Worm (Caenorhabditis elegans) whole organism, L3 larva: ENCODE measurements around the gene C47D12.4.

ENCODE experiments used
- R02D3.7 ChIP-seq: fragments of 150-350 bp; optimal IDR thresholded peaks from 2 replicates; lab custom pipeline; 2014; ENCODE audit warnings: missing biosample characterization, missing genetic modification characterization
- ZK546.5 ChIP-seq: sonication (generic microtip); optimal IDR thresholded peaks from 2 replicates; lab custom pipeline; 2017; ENCODE audit warnings: missing biosample characterization, missing genetic modification characterization
- aly-2 ChIP-seq: fragments of 150-350 bp; optimal IDR thresholded peaks from 2 replicates; lab custom pipeline; 2014; ENCODE audit warnings: missing biosample characterization, missing genetic modification characterization
- ama-1 ChIP-seq: fragments of 150-350 bp; optimal IDR thresholded peaks from 2 replicates; lab custom pipeline; 2018
- ceh-16 ChIP-seq: sonication (generic microtip); optimal IDR thresholded peaks from 2 replicates; lab custom pipeline; 2017; ENCODE audit warnings: missing biosample characterization, missing genetic modification characterization
- ceh-28 ChIP-seq: fragments of 150-350 bp; optimal IDR thresholded peaks from 2 replicates; lab custom pipeline; 2014; ENCODE audit warnings: missing biosample characterization, missing genetic modification reagents, missing genetic modification characterization
- ceh-82 ChIP-seq: fragments of 150-350 bp; optimal IDR thresholded peaks from 2 replicates; lab custom pipeline; 2014; ENCODE audit warnings: missing biosample characterization, missing genetic modification characterization
- ceh-9 ChIP-seq: sonication (generic microtip); optimal IDR thresholded peaks from 2 replicates; lab custom pipeline; 2018; ENCODE audit warnings: missing biosample characterization, missing genetic modification characterization
- daf-12 ChIP-seq: fragments of 150-350 bp; optimal IDR thresholded peaks from 2 replicates; lab custom pipeline; 2014; ENCODE audit warnings: missing biosample characterization, missing genetic modification reagents, missing genetic modification characterization
- egl-27 ChIP-seq: sonication (generic microtip); optimal IDR thresholded peaks from 4 replicates; lab custom pipeline; 2017; ENCODE audit warnings: missing biosample characterization, missing genetic modification reagents, missing genetic modification characterization
- egl-5 ChIP-seq: fragments of 150-350 bp; optimal IDR thresholded peaks from 2 replicates; lab custom pipeline; 2017; ENCODE audit warnings: missing biosample characterization, missing genetic modification reagents, missing genetic modification characterization, inconsistent platforms
- elt-1 ChIP-seq: fragments of 150-350 bp; optimal IDR thresholded peaks from 2 replicates; lab custom pipeline; 2014; ENCODE audit warnings: missing biosample characterization, missing genetic modification characterization
- elt-2 ChIP-seq: sonication (generic microtip); optimal IDR thresholded peaks from 2 replicates; lab custom pipeline; 2016; ENCODE audit warnings: missing genetic modification reagents, mild to moderate bottlenecking, missing genetic modification characterization, missing compliant biosample characterization
- elt-3 ChIP-seq, 3 experiments: fragments of 150-350 bp in 1 of 3; sonication (generic microtip) in 2 of 3; optimal IDR thresholded peaks; 2 replicates in 2 of 3; 4 replicates in 1 of 3; lab custom pipeline; 2014 to 2017; ENCODE audit warnings: missing biosample characterization in 3 of 3, missing genetic modification characterization in 3 of 3
- eor-1 ChIP-seq, 2 experiments: fragments of 150-350 bp; optimal IDR thresholded peaks; 2 replicates each; lab custom pipeline; 2014 to 2018; ENCODE audit warnings: missing biosample characterization in 2 of 2, missing genetic modification characterization in 2 of 2
- fkh-10 ChIP-seq: sonication (generic microtip); optimal IDR thresholded peaks from 2 replicates; lab custom pipeline; 2017; ENCODE audit warnings: missing biosample characterization, missing genetic modification reagents, missing genetic modification characterization
- fkh-2 ChIP-seq: fragments of 150-350 bp; optimal IDR thresholded peaks from 2 replicates; lab custom pipeline; 2014; ENCODE audit warnings: missing biosample characterization, missing genetic modification reagents, missing genetic modification characterization
- fos-1 ChIP-seq: fragments of 150-350 bp; optimal IDR thresholded peaks from 2 replicates; lab custom pipeline; 2014; ENCODE audit warnings: missing biosample characterization, missing genetic modification characterization
- hmg-11 ChIP-seq: sonication (generic microtip); optimal IDR thresholded peaks from 2 replicates; lab custom pipeline; 2016; ENCODE audit warnings: missing genetic modification characterization, missing compliant biosample characterization
- jun-1 ChIP-seq: fragments of 150-350 bp; optimal IDR thresholded peaks from 2 replicates; lab custom pipeline; 2014; ENCODE audit warnings: missing biosample characterization, missing genetic modification reagents, missing genetic modification characterization
- lin-15B ChIP-seq: fragments of 150-350 bp; optimal IDR thresholded peaks from 2 replicates; lab custom pipeline; 2014; ENCODE audit warnings: missing biosample characterization, missing genetic modification characterization
- lin-39 ChIP-seq: fragments of 150-350 bp; optimal IDR thresholded peaks from 2 replicates; lab custom pipeline; 2018; ENCODE audit warnings: missing biosample characterization, missing genetic modification reagents, missing genetic modification characterization
- lsy-12 ChIP-seq: sonication (generic microtip); optimal IDR thresholded peaks from 2 replicates; lab custom pipeline; 2016; ENCODE audit warnings: mild to moderate bottlenecking, missing genetic modification characterization, missing compliant biosample characterization
- mdl-1 ChIP-seq: fragments of 150-350 bp; optimal IDR thresholded peaks from 2 replicates; lab custom pipeline; 2014; ENCODE audit warnings: missing biosample characterization, missing genetic modification characterization
- mml-1 ChIP-seq: fragments of 150-350 bp; sonication (generic microtip); optimal IDR thresholded peaks from 3 replicates; lab custom pipeline; 2014; ENCODE audit warnings: missing biosample characterization, missing genetic modification characterization
- nfya-1 ChIP-seq: sonication (generic microtip); optimal IDR thresholded peaks from 2 replicates; lab custom pipeline; 2017; ENCODE audit warnings: missing genetic modification characterization, mild to moderate bottlenecking, missing compliant biosample characterization, antibody characterized with exemption, moderate library complexity; ENCODE audit not compliant: insufficient read depth
- nhr-11 ChIP-seq: fragments of 150-350 bp; optimal IDR thresholded peaks from 2 replicates; lab custom pipeline; 2014; ENCODE audit warnings: missing biosample characterization, missing genetic modification characterization
- nhr-12 ChIP-seq: fragments of 150-350 bp; optimal IDR thresholded peaks from 2 replicates; lab custom pipeline; 2014; ENCODE audit warnings: missing biosample characterization, missing genetic modification characterization
- nhr-23 ChIP-seq: fragments of 150-350 bp; optimal IDR thresholded peaks from 2 replicates; lab custom pipeline; 2014; ENCODE audit warnings: missing biosample characterization, missing genetic modification reagents, missing genetic modification characterization
- nhr-237 ChIP-seq: fragments of 150-350 bp; optimal IDR thresholded peaks from 2 replicates; lab custom pipeline; 2014; ENCODE audit warnings: missing biosample characterization, missing genetic modification characterization
- nhr-25 ChIP-seq: sonication (generic microtip); optimal IDR thresholded peaks from 2 replicates; lab custom pipeline; 2017; ENCODE audit warnings: missing biosample characterization, missing genetic modification characterization
- nhr-28 ChIP-seq: fragments of 150-350 bp; optimal IDR thresholded peaks from 2 replicates; lab custom pipeline; 2014; ENCODE audit warnings: missing biosample characterization, missing genetic modification characterization
- nhr-43 ChIP-seq: sonication (generic microtip); optimal IDR thresholded peaks from 2 replicates; lab custom pipeline; 2016; ENCODE audit warnings: mild to moderate bottlenecking, missing genetic modification characterization, missing compliant biosample characterization; ENCODE audit not compliant: poor library complexity, severe bottlenecking
- nhr-67 ChIP-seq: fragments of 150-350 bp; optimal IDR thresholded peaks from 2 replicates; lab custom pipeline; 2014; ENCODE audit warnings: missing biosample characterization, missing genetic modification characterization
- nhr-76 ChIP-seq: fragments of 150-350 bp; sonication (generic microtip); optimal IDR thresholded peaks from 5 replicates; lab custom pipeline; 2014; ENCODE audit warnings: missing biosample characterization, missing genetic modification characterization
- nhr-77 ChIP-seq: fragments of 150-350 bp; optimal IDR thresholded peaks from 2 replicates; lab custom pipeline; 2014; ENCODE audit warnings: missing biosample characterization, missing genetic modification characterization
- pha-4 ChIP-seq: fragments of 150-350 bp; optimal IDR thresholded peaks from 2 replicates; lab custom pipeline; 2014; ENCODE audit warnings: missing biosample characterization, missing genetic modification reagents, missing genetic modification characterization
- pqm-1 ChIP-seq: fragments of 150-350 bp; optimal IDR thresholded peaks from 2 replicates; lab custom pipeline; 2017; ENCODE audit warnings: missing biosample characterization, missing genetic modification characterization, inconsistent platforms
- sea-2 ChIP-seq: fragments of 150-350 bp; sonication (generic microtip); optimal IDR thresholded peaks from 4 replicates; lab custom pipeline; 2014; ENCODE audit warnings: missing biosample characterization, missing genetic modification reagents, missing genetic modification characterization
- skn-1 ChIP-seq: fragments of 150-350 bp; optimal IDR thresholded peaks from 2 replicates; lab custom pipeline; 2014; ENCODE audit warnings: missing biosample characterization, missing genetic modification characterization
- snpc-4 ChIP-seq: fragments of 150-350 bp; optimal IDR thresholded peaks from 2 replicates; lab custom pipeline; 2014; ENCODE audit warnings: missing biosample characterization, missing genetic modification characterization
- tbx-2 ChIP-seq: sonication (generic microtip); optimal IDR thresholded peaks from 2 replicates; lab custom pipeline; 2016; ENCODE audit warnings: mild to moderate bottlenecking, missing genetic modification characterization, missing compliant biosample characterization
- unc-39 ChIP-seq: sonication (generic microtip); optimal IDR thresholded peaks from 4 replicates; lab custom pipeline; 2017; ENCODE audit warnings: missing biosample characterization, missing genetic modification characterization
- unc-62 ChIP-seq: fragments of 150-350 bp; sonication (generic microtip); optimal IDR thresholded peaks from 4 replicates; lab custom pipeline; 2014; ENCODE audit warnings: missing biosample characterization, missing genetic modification reagents, missing genetic modification characterization
- zag-1 ChIP-seq: fragments of 150-350 bp; optimal IDR thresholded peaks from 2 replicates; lab custom pipeline; 2014; ENCODE audit warnings: missing biosample characterization, missing genetic modification characterization
- ztf-11 ChIP-seq: fragments of 150-350 bp; optimal IDR thresholded peaks from 2 replicates; lab custom pipeline; 2014; ENCODE audit warnings: missing biosample characterization, missing genetic modification characterization
- ztf-4 ChIP-seq: fragments of 150-350 bp; optimal IDR thresholded peaks from 2 replicates; lab custom pipeline; 2014; ENCODE audit warnings: missing biosample characterization, missing genetic modification characterization

C47D12.4 gene

DNA sequence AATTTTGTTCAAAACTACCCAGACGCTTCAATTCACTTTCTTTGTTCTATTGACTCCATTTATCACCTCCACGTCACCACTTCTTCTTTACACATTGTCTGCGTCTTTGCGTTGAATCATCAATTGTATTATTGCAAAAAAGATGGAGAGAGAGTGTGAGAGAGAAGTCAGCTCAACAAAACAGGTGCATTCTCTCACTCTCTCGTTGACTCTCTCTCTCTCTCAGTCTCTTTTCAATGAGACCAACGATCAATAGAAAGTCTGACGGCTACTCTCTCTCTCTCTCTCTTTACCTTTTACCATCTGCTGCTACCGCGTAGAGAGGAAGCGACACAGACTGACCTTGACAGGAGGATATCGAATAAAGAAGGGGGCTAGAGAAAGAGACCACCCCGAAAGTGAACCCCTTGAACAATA lies 45.8 kb upstream of the C47D12.4 start:
- TF ChIP-seq elt-2 (tag; lab: Kevin White, UChicago) (peak; percentile 38), nhr-12 (tag; lab: Kevin White, UChicago) (no peak), mml-1 (no peak), skn-1 (tag; lab: Kevin White, UChicago) (no peak), jun-1 (peak; percentile 92), pqm-1 (tag; lab: Kevin White, UChicago) (peak; percentile 85), aly-2 (tag; lab: Kevin White, UChicago) (no peak), nhr-25 (tag; lab: Kevin White, UChicago) (peak; percentile 98), zag-1 (no peak), nhr-43 (tag; lab: Kevin White, UChicago) (peak; percentile 76), elt-1 (tag; lab: Kevin White, UChicago) (peak; percentile 35), ama-1 (lab: Kevin White, UChicago) (peak; percentile 97), unc-62 (GFP tag; lab: Kevin White, UChicago) (peak; percentile 83), nhr-67 (no peak), ceh-16 (tag; lab: Kevin White, UChicago) (no peak), nhr-23 (tag; lab: Kevin White, UChicago) (peak; percentile 92), nhr-77 (tag; lab: Kevin White, UChicago) (peak; percentile 65), nhr-28 (tag; lab: Kevin White, UChicago) (no peak), nhr-11 (tag; lab: Kevin White, UChicago) (peak; percentile 88), egl-27 (tag; lab: Kevin White, UChicago) (peak; percentile 88), mdl-1 (no peak), sea-2 (no peak), R02D3.7 (peak; percentile 71), ceh-9 (no peak), pha-4 (tag; lab: Kevin White, UChicago) (peak; percentile 98), tbx-2 (tag; lab: Kevin White, UChicago) (peak; percentile 61), fkh-2 (no peak), ceh-28 (peak; percentile 91), unc-39 (tag; lab: Kevin White, UChicago) (peak; percentile 41), ceh-82 (tag; lab: Kevin White, UChicago) (peak; percentile 56), daf-12 (tag; lab: Kevin White, UChicago) (no peak), ztf-11 (tag; lab: Kevin White, UChicago) (no peak), nhr-76 (no peak), fos-1 (tag; lab: Kevin White, UChicago) (peak; percentile 76), lin-15B (tag; lab: Kevin White, UChicago) (peak; percentile 43), ZK546.5 (tag; lab: Kevin White, UChicago) (no peak), eor-1 (tag; optimal IDR thresholded peaks at IDR 0.05; lab: Kevin White, UChicago) (no peak), elt-3 (tag; optimal IDR thresholded peaks at IDR 0.05; lab: Kevin White, UChicago) (peak in 1 of 3 experiments; percentile 88), ztf-4 (tag; lab: Kevin White, UChicago) (no peak), lin-39 (tag; lab: Kevin White, UChicago) (peak; percentile 78), nfya-1 (tag; lab: Kevin White, UChicago) (peak; percentile 85), lsy-12 (tag; lab: Kevin White, UChicago) (peak; percentile 80), hmg-11 (tag; lab: Kevin White, UChicago) (peak; percentile 20), egl-5 (tag; lab: Kevin White, UChicago) (no peak)
- TF ChIP-seq, all 47 proteins: peak for 25

DNA sequence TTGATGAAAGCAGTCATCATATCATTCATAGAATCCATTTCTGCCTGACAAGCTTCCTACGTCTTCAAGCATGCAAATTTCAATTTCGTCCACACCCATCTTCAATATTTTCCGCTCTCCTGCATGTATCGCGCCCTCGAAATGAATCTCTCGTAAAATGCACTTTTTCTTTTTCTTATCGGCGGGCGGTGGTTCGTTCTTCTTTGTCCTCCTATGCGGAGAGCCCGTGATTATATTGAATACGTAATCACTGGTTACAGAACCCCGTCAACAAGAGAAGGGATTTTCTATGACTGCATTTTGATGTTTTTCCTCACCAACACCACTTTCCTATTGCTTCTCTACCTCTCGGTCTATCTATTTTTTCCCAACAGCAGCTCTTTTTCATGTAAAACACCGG lies 45.0 kb upstream of the C47D12.4 start:
- no peak for TF ChIP-seq fkh-10 (GFP tag; lab: Kevin White, UChicago)
- no peak for TF ChIP-seq ceh-16 (tag; lab: Kevin White, UChicago)
- TF ChIP-seq nhr-11 (tag; lab: Kevin White, UChicago), result no peak
- TF ChIP-seq nhr-43 (tag; lab: Kevin White, UChicago), result peak; percentile 59
- TF ChIP-seq lsy-12 (tag; lab: Kevin White, UChicago), result peak; percentile 12
- TF ChIP-seq elt-1 (tag; lab: Kevin White, UChicago), result no peak
- no peak for TF ChIP-seq lin-15B (tag; lab: Kevin White, UChicago)
- TF ChIP-seq nhr-67, result no peak
- TF ChIP-seq egl-5 (tag; lab: Kevin White, UChicago), result no peak
- no peak for TF ChIP-seq skn-1 (tag; lab: Kevin White, UChicago)
- no peak for TF ChIP-seq mdl-1
- no peak for TF ChIP-seq nhr-28 (tag; lab: Kevin White, UChicago)
- no peak for TF ChIP-seq nhr-77 (tag; lab: Kevin White, UChicago)
- TF ChIP-seq aly-2 (tag; lab: Kevin White, UChicago), result no peak
- TF ChIP-seq jun-1, result no peak
- TF ChIP-seq mml-1, result no peak
- no peak for TF ChIP-seq nhr-237
- no peak for TF ChIP-seq unc-39 (tag; lab: Kevin White, UChicago)
- TF ChIP-seq nhr-23 (tag; lab: Kevin White, UChicago), result no peak
- TF ChIP-seq ama-1 (lab: Kevin White, UChicago), result peak; percentile 90
- no peak for TF ChIP-seq hmg-11 (tag; lab: Kevin White, UChicago)
- TF ChIP-seq ceh-9, result no peak
- no peak for TF ChIP-seq eor-1 (tag; optimal IDR thresholded peaks at IDR 0.05; lab: Kevin White, UChicago)
- TF ChIP-seq sea-2, result no peak
- TF ChIP-seq elt-2 (tag; lab: Kevin White, UChicago), result peak; percentile 17
- no peak for TF ChIP-seq snpc-4 (tag; lab: Kevin White, UChicago)
- TF ChIP-seq ceh-82 (tag; lab: Kevin White, UChicago), result no peak
- TF ChIP-seq pha-4 (tag; lab: Kevin White, UChicago), result no peak
- TF ChIP-seq R02D3.7, result no peak
- TF ChIP-seq ceh-28, result no peak
- no peak for TF ChIP-seq ztf-11 (tag; lab: Kevin White, UChicago)
- no peak for TF ChIP-seq daf-12 (tag; lab: Kevin White, UChicago)
- no peak for TF ChIP-seq fos-1 (tag; lab: Kevin White, UChicago)
- TF ChIP-seq egl-27 (tag; lab: Kevin White, UChicago), result no peak
- peak; percentile 6 for TF ChIP-seq nfya-1 (tag; lab: Kevin White, UChicago)
- no peak for TF ChIP-seq ZK546.5 (tag; lab: Kevin White, UChicago)
- no peak for TF ChIP-seq zag-1
